Fruit fly (Drosophila melanogaster) whole organism, wandering third instar larva: Measurements from ENCODE around the gene Indy-2.

Experiments used
- Abd-B ChIP-seq: fragments of >200 bp; optimal IDR thresholded peaks from 2 replicates; lab custom pipeline; 2017; ENCODE audit warnings: missing biosample characterization, missing genetic modification characterization
- CG32264 ChIP-seq: fragments of 200-800 bp; sonication (Bioruptor generic); optimal IDR thresholded peaks from 2 replicates; lab custom pipeline; 2016; ENCODE audit warnings: missing biosample characterization, missing genetic modification characterization
- CG9705 ChIP-seq: fragments of 200-800 bp; sonication (Bioruptor generic); optimal IDR thresholded peaks from 2 replicates; lab custom pipeline; 2018; ENCODE audit warnings: missing biosample characterization, mild to moderate bottlenecking, missing genetic modification characterization
- CrebA ChIP-seq: fragments of 200-800 bp; sonication (Bioruptor generic); optimal IDR thresholded peaks from 2 replicates; lab custom pipeline; 2016; ENCODE audit warnings: missing biosample characterization, mild to moderate bottlenecking, missing genetic modification characterization, borderline replicate concordance
- Dfd ChIP-seq: fragments of >200 bp; optimal IDR thresholded peaks from 2 replicates; lab custom pipeline; 2017; ENCODE audit warnings: missing biosample characterization, missing genetic modification characterization
- Dif ChIP-seq: fragments of 200-275, 200-300 bp; sonication (Bioruptor generic); optimal IDR thresholded peaks from 2 replicates; lab custom pipeline; 2018; ENCODE audit warnings: missing biosample characterization, missing genetic modification characterization; ENCODE audit not compliant: partially characterized antibody
- GATAd ChIP-seq: sonication (Bioruptor generic); optimal IDR thresholded peaks from 2 replicates; lab custom pipeline; 2016; ENCODE audit warnings: missing biosample characterization, missing genetic modification characterization
- HLH106 ChIP-seq: fragments of 200-800 bp; optimal IDR thresholded peaks from 3 replicates; lab custom pipeline; 2019; ENCODE audit warnings: missing biosample characterization, mild to moderate bottlenecking, missing genetic modification characterization, moderate library complexity
- Hnf4 ChIP-seq: fragments of 200-800 bp; sonication (Bioruptor generic); optimal IDR thresholded peaks from 2 replicates; lab custom pipeline; 2016; ENCODE audit warnings: missing biosample characterization, mild to moderate bottlenecking, missing genetic modification characterization
- Hr78 ChIP-seq: fragments of >200 bp; optimal IDR thresholded peaks from 2 replicates; lab custom pipeline; 2017; ENCODE audit warnings: missing biosample characterization, missing genetic modification characterization
- Hr83 ChIP-seq: fragments of 200-300 bp; sonication (Bioruptor generic); optimal IDR thresholded peaks from 2 replicates; lab custom pipeline; 2016; ENCODE audit warnings: missing biosample characterization, mild to moderate bottlenecking, missing genetic modification characterization, moderate library complexity; ENCODE audit not compliant: poor library complexity, severe bottlenecking
- Jra ChIP-seq: sonication (Bioruptor generic); optimal IDR thresholded peaks from 2 replicates; lab custom pipeline; 2016; ENCODE audit warnings: missing biosample characterization, missing genetic modification characterization
- Mio ChIP-seq: sonication (Bioruptor generic); optimal IDR thresholded peaks from 2 replicates; lab custom pipeline; 2016; ENCODE audit warnings: missing biosample characterization, missing genetic modification characterization
- Myc ChIP-seq: fragments of >200 bp; optimal IDR thresholded peaks from 2 replicates; lab custom pipeline; 2017
- N ChIP-seq: fragments of >200 bp; optimal IDR thresholded peaks from 2 replicates; lab custom pipeline; 2018; ENCODE audit warnings: missing biosample characterization, missing external identifiers, missing genetic modification characterization
- OdsH ChIP-seq: fragments of 200-800 bp; sonication (Bioruptor generic); optimal IDR thresholded peaks from 2 replicates; lab custom pipeline; 2016; ENCODE audit warnings: missing biosample characterization, mild to moderate bottlenecking, missing genetic modification characterization
- Rel ChIP-seq, 2 experiments: fragments of 200-800 bp; sonication (Bioruptor generic) in 1 of 2; optimal IDR thresholded peaks; 2 replicates in 1 of 2; 3 replicates in 1 of 2; lab custom pipeline; 2016 to 2019; ENCODE audit warnings: mild to moderate bottlenecking in 2 of 2, missing biosample characterization in 2 of 2, missing genetic modification characterization in 2 of 2, moderate library complexity in 1 of 2
- Sp1 ChIP-seq: fragments of 200-800 bp; sonication (Bioruptor generic); optimal IDR thresholded peaks from 3 replicates; lab custom pipeline; 2019; ENCODE audit warnings: missing biosample characterization, mild to moderate bottlenecking, missing genetic modification characterization, moderate library complexity
- Vsx2 ChIP-seq: fragments of 200-300, 225-300 bp; sonication (Bioruptor generic); optimal IDR thresholded peaks from 2 replicates; lab custom pipeline; 2018; ENCODE audit warnings: missing biosample characterization, missing genetic modification characterization; ENCODE audit not compliant: partially characterized antibody
- br ChIP-seq: fragments of 200-800 bp; sonication (Bioruptor generic); optimal IDR thresholded peaks from 2 replicates; lab custom pipeline; 2016; ENCODE audit warnings: missing biosample characterization, missing genetic modification characterization
- brk ChIP-seq: fragments of 200-800 bp; sonication (Bioruptor generic); optimal IDR thresholded peaks from 2 replicates; lab custom pipeline; 2016; ENCODE audit warnings: missing biosample characterization, mild to moderate bottlenecking, missing genetic modification characterization
- dl ChIP-seq, 2 experiments: fragments of 175-275, 200-275 bp in 1 of 2; fragments of 200-275 bp in 1 of 2; sonication (Bioruptor generic); optimal IDR thresholded peaks; lab custom pipeline; 2018; ENCODE audit warnings: mild to moderate bottlenecking in 2 of 2, missing biosample characterization in 2 of 2, missing genetic modification characterization in 2 of 2, moderate library complexity in 2 of 2; ENCODE audit not compliant: partially characterized antibody in 2 of 2, insufficient read depth in 1 of 2
- dmrt93B ChIP-seq: fragments of 200-800 bp; sonication (Bioruptor generic); optimal IDR thresholded peaks from 2 replicates; lab custom pipeline; 2018; ENCODE audit warnings: missing biosample characterization, mild to moderate bottlenecking, missing genetic modification characterization
- dsf ChIP-seq: sonication (Bioruptor generic); optimal IDR thresholded peaks from 2 replicates; lab custom pipeline; 2016; ENCODE audit warnings: missing biosample characterization, missing genetic modification characterization, borderline replicate concordance
- ey ChIP-seq: fragments of 200-800 bp; sonication (Bioruptor generic); optimal IDR thresholded peaks from 2 replicates; lab custom pipeline; 2016; ENCODE audit warnings: missing biosample characterization, missing genetic modification characterization
- foxo ChIP-seq, 2 experiments: fragments of 200-800 bp; sonication (Bioruptor generic); optimal IDR thresholded peaks; 2 replicates in 1 of 2; 3 replicates in 1 of 2; lab custom pipeline; 2016 to 2017; ENCODE audit warnings: missing biosample characterization in 2 of 2, missing genetic modification characterization in 2 of 2
- fru ChIP-seq: fragments of 200-800 bp; sonication (Bioruptor generic); optimal IDR thresholded peaks from 3 replicates; lab custom pipeline; 2016; ENCODE audit warnings: missing biosample characterization, mild to moderate bottlenecking, missing genetic modification characterization
- h ChIP-seq: fragments of 200-800 bp; sonication (Bioruptor generic); optimal IDR thresholded peaks from 3 replicates; lab custom pipeline; 2016; ENCODE audit warnings: missing biosample characterization, mild to moderate bottlenecking, missing genetic modification characterization
- jim ChIP-seq: fragments of 175-275, 200-325 bp; sonication (Bioruptor generic); optimal IDR thresholded peaks from 2 replicates; lab custom pipeline; 2016; ENCODE audit warnings: missing biosample characterization, mild to moderate bottlenecking, missing genetic modification characterization
- lola ChIP-seq: fragments of >200 bp; optimal IDR thresholded peaks from 2 replicates; lab custom pipeline; 2017; ENCODE audit warnings: missing biosample characterization, missing genetic modification characterization
- pan ChIP-seq: fragments of >200 bp; optimal IDR thresholded peaks from 2 replicates; lab custom pipeline; 2017
- psq ChIP-seq: fragments of 200-800 bp; sonication (Bioruptor generic); optimal IDR thresholded peaks from 3 replicates; lab custom pipeline; 2017; ENCODE audit warnings: missing biosample characterization, mild to moderate bottlenecking, missing genetic modification characterization, moderate library complexity
- rgr ChIP-seq: fragments of 200-800 bp; sonication (Bioruptor generic); optimal IDR thresholded peaks from 3 replicates; lab custom pipeline; 2016; ENCODE audit warnings: missing biosample characterization, mild to moderate bottlenecking, missing genetic modification characterization
- sage ChIP-seq: fragments of 200-800 bp; sonication (Bioruptor generic); optimal IDR thresholded peaks from 2 replicates; lab custom pipeline; 2016; ENCODE audit warnings: missing biosample characterization, mild to moderate bottlenecking, missing genetic modification characterization
- sv ChIP-seq: fragments of 200-800 bp; sonication (Bioruptor generic); optimal IDR thresholded peaks from 3 replicates; lab custom pipeline; 2016; ENCODE audit warnings: missing biosample characterization, missing genetic modification characterization
- tai ChIP-seq: sonication (Bioruptor generic); optimal IDR thresholded peaks from 2 replicates; lab custom pipeline; 2016; ENCODE audit warnings: missing biosample characterization, missing genetic modification characterization
- usp ChIP-seq: fragments of >200 bp; optimal IDR thresholded peaks from 2 replicates; lab custom pipeline; 2017; ENCODE audit warnings: missing biosample characterization, missing genetic modification characterization
- woc ChIP-seq: sonication (Bioruptor generic); optimal IDR thresholded peaks from 2 replicates; lab custom pipeline; 2016; ENCODE audit warnings: missing biosample characterization, mild to moderate bottlenecking, missing genetic modification characterization

Gene Indy-2

DNA sequence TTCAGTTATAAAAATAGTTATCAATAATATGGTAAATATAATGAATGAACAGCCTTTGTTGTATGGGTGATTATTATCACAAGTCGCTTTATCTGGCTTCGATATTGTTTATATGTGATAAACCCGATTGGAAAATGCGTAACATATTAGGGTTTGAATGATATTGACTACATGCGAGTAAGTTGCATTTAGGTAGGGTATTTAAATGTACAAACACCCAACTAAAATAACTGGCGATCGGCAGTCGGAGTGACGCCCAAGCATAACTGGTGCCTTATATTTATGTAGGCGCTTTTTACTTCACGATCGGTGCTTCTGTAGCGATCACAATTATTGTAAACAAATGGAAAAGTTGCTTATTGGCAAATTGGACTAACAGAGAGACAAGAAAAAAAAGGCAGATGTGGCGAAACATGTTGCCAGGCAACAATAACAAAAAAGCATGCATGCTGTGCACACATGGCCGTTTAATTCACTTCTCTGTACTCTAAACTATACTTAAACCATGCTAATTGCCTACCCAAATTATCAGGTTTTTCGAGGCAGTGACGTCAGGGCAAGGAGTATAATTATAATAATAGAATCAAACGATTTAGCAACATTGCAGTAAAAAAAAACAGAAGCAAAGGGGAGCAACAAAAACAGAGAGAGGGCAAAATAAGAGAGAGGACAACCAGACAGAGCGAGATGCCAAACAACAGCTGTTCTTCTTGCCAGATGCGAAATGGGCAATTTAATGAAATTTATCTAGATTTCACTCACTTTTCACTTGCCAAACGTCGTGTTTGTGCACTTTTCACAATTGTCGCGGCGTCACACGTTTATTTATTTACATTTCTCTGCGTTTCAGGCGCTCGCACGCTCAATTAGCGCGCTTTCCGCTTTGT, 34.9 kb upstream of the Indy-2 start:
- TF ChIP-seq pan (lab: Kevin White, UChicago) (no peak), dsf (no peak), CG9705 (GFP tag; lab: Kevin White, UChicago) (no peak), foxo (GFP tag; optimal IDR thresholded peaks at IDR 0.05; lab: Kevin White, UChicago) (no peak), Hnf4 (GFP tag; lab: Kevin White, UChicago) (no peak), Rel (GFP tag; optimal IDR thresholded peaks at IDR 0.05; lab: Kevin White, UChicago) (no peak), Rel (tag; optimal IDR thresholded peaks at IDR 0.05; lab: Kevin White, UChicago) (no peak), jim (GFP tag; lab: Kevin White, UChicago) (no peak), lola (GFP tag; lab: Kevin White, UChicago) (no peak), Sp1 (no peak), Mio (GFP tag; lab: Kevin White, UChicago) (no peak), Abd-B (GFP tag; lab: Kevin White, UChicago) (no peak), tai (no peak), N (GFP tag; lab: Kevin White, UChicago) (no peak), usp (GFP tag; lab: Kevin White, UChicago) (no peak), ey (GFP tag; lab: Kevin White, UChicago) (no peak), h (GFP tag; lab: Kevin White, UChicago) (no peak), psq (GFP tag; lab: Kevin White, UChicago) (no peak)

dm6 chr3R:20008372-20009051, 34.0 kb upstream of the Indy-2 start, which contains the start of the genes Hs6st and MED25:
Gene Hs6st, minus strand, starts transcription at chr3R:20008512.
Gene MED25, plus strand, starts transcription at chr3R:20008947.
- TF ChIP-seq dl (GFP tag; optimal IDR thresholded peaks at IDR 0.05; lab: Kevin White, UChicago; ENCODE audit: insufficient read depth in 1 of 2, partially characterized antibody in 2 of 2): no peak
- no peak for TF ChIP-seq usp (GFP tag; lab: Kevin White, UChicago)
- TF ChIP-seq N (GFP tag; lab: Kevin White, UChicago): no peak
- TF ChIP-seq foxo (GFP tag; optimal IDR thresholded peaks at IDR 0.05; lab: Kevin White, UChicago): no peak
- TF ChIP-seq CG9705 (GFP tag; lab: Kevin White, UChicago): peak; percentile 40
- TF ChIP-seq Rel (GFP tag; optimal IDR thresholded peaks at IDR 0.05; lab: Kevin White, UChicago): no peak
- no peak for TF ChIP-seq Rel (tag; optimal IDR thresholded peaks at IDR 0.05; lab: Kevin White, UChicago)
- TF ChIP-seq dmrt93B (GFP tag; lab: Kevin White, UChicago): peak; percentile 41
- TF ChIP-seq br (GFP tag; lab: Kevin White, UChicago): no peak
- no peak for TF ChIP-seq GATAd (GFP tag; lab: Kevin White, UChicago)
- no peak for TF ChIP-seq Dif
- no peak for TF ChIP-seq Vsx2 (GFP tag; lab: Kevin White, UChicago)
- TF ChIP-seq h (GFP tag; lab: Kevin White, UChicago): peak; percentile 71
- no peak for TF ChIP-seq Hr78 (GFP tag; lab: Kevin White, UChicago)
- no peak for TF ChIP-seq Jra (GFP tag; lab: Kevin White, UChicago)
- TF ChIP-seq rgr (GFP tag; lab: Kevin White, UChicago): no peak
- TF ChIP-seq jim (GFP tag; lab: Kevin White, UChicago): no peak
- peak; percentile 37 for TF ChIP-seq Sp1
- TF ChIP-seq Abd-B (GFP tag; lab: Kevin White, UChicago): no peak
- TF ChIP-seq woc (GFP tag; lab: Kevin White, UChicago): no peak
- TF ChIP-seq tai: no peak
- no peak for TF ChIP-seq Myc (lab: Kevin White, UChicago)
- TF ChIP-seq Mio (GFP tag; lab: Kevin White, UChicago): no peak
- no peak for TF ChIP-seq OdsH (GFP tag; lab: Kevin White, UChicago)
- TF ChIP-seq brk (GFP tag; lab: Kevin White, UChicago): no peak
- peak; percentile 34 for TF ChIP-seq HLH106 (tag; lab: Kevin White, UChicago)
- TF ChIP-seq pan (lab: Kevin White, UChicago): no peak
- no peak for TF ChIP-seq Hnf4 (GFP tag; lab: Kevin White, UChicago)
- TF ChIP-seq ey (GFP tag; lab: Kevin White, UChicago): no peak
- TF ChIP-seq Hr83 (GFP tag; lab: Kevin White, UChicago): peak; percentile 70
- TF ChIP-seq Dfd (GFP tag; lab: Kevin White, UChicago): no peak
- TF ChIP-seq CG32264 (GFP tag; lab: Kevin White, UChicago): no peak
- TF ChIP-seq psq (GFP tag; lab: Kevin White, UChicago): peak; percentile 98
- TF ChIP-seq dsf: no peak
- peak; percentile 32 for TF ChIP-seq sv (GFP tag; lab: Kevin White, UChicago)
- no peak for TF ChIP-seq lola (GFP tag; lab: Kevin White, UChicago)
- no peak for TF ChIP-seq sage (GFP tag; lab: Kevin White, UChicago)
- peak; percentile 17 for TF ChIP-seq fru (GFP tag; lab: Kevin White, UChicago)
- no peak for TF ChIP-seq CrebA (GFP tag; lab: Kevin White, UChicago)
